Worm (Caenorhabditis elegans): ENCODE results near the gene T08G2.2.

DNA sequence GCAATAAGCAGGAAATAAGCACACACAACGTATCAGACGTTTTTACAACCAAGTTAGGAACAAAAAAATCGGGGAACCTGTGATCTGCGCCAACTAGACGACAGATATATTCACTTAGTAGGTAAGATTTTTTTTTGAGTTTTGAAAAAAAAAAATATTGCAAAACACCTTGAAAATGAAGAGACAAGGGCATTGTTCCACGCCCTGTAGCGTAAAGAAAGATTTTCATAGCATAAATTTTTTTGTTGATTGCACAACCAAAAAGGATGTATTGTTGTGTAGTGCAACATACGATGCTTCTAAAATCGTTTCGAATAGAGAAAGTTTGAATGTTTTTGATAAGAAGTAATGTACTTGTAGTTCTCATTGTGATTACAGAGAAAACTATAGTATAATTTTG lies 29.0 kb downstream of the T08G2.2 start:
- TF ChIP-seq snpc-4 (GFP tag; optimal IDR thresholded peaks at IDR 0.05) (no peak), snpc-4 (tag; optimal IDR thresholded peaks at IDR 0.05) (no peak), ccch-3 (GFP tag; optimal IDR thresholded peaks at IDR 0.05) (no peak), chd-7 (tag; optimal IDR thresholded peaks at IDR 0.05) (no peak)
